Worm (Caenorhabditis elegans): ENCODE results near the gene Y37E11AL.1.

Y37E11AL.1 gene

DNA sequence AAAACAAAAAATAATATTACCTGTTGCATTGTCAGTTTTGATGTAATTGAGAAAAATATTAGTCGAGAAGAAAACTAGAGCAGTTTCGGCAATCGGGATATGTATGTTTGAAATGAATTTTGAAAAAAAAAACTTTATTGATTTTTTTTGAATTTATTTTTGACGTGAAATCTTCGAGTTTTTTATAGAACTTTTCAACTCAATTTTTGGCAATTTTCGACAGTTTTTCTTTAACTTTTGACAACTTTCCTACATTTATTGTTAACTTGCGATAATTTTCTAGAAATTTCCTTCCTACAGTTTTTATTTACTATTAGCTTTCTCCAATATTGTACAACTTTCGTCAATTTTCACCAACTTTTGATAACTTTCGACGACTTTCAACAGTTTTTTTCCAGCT lies 7.4 kb upstream of the Y37E11AL.1 start, which contains the start of gene Y37E11AL.12:
Y37E11AL.12 (minus strand) TSS at position 101 of the 400 bp plus-strand sequence.
- no peak for TF ChIP-seq F57A8.1 (GFP tag; optimal IDR thresholded peaks at IDR 0.05)
- TF ChIP-seq F33H1.4 (GFP tag; IDR thresholded peaks at IDR 0.05): no peak
- TF ChIP-seq nhr-90 (tag; optimal IDR thresholded peaks at IDR 0.05): no peak
- TF ChIP-seq dpff-1 (tag; optimal IDR thresholded peaks at IDR 0.05): no peak
- TF ChIP-seq ZK185.1 (tag; optimal IDR thresholded peaks at IDR 0.05; ENCODE audit: poor library complexity, severe bottlenecking): no peak
- no peak for TF ChIP-seq ekl-4 (GFP tag; IDR thresholded peaks at IDR 0.05)
- no peak for TF ChIP-seq zim-3 (tag; optimal IDR thresholded peaks at IDR 0.05)
- no peak for TF ChIP-seq F22D6.2 (tag; optimal IDR thresholded peaks at IDR 0.05)
- no peak for TF ChIP-seq ama-1 (optimal IDR thresholded peaks at IDR 0.05)
- no peak for TF ChIP-seq ama-1 (GFP tag; optimal IDR thresholded peaks at IDR 0.05)
- TF ChIP-seq hlh-26 (GFP tag; conservative IDR thresholded peaks at IDR 0.05): no peak
- no peak for TF ChIP-seq unc-130 (GFP tag; optimal IDR thresholded peaks at IDR 0.05)
- TF ChIP-seq unc-62 (GFP tag; optimal IDR thresholded peaks at IDR 0.05): no peak
- TF ChIP-seq lsy-27 (tag; optimal IDR thresholded peaks at IDR 0.05; ENCODE audit: borderline replicate concordance, insufficient read depth): no peak
- TF ChIP-seq hrde-1 (tag; optimal IDR thresholded peaks at IDR 0.05; ENCODE audit: borderline replicate concordance): no peak
- TF ChIP-seq D2030.7 (GFP tag; IDR thresholded peaks at IDR 0.05): no peak
- no peak for TF ChIP-seq egl-18 (GFP tag; IDR thresholded peaks at IDR 0.05)
- TF ChIP-seq K11D2.4 (GFP tag; IDR thresholded peaks at IDR 0.05): no peak
- no peak for TF ChIP-seq lir-1 (GFP tag; conservative IDR thresholded peaks at IDR 0.05)

DNA sequence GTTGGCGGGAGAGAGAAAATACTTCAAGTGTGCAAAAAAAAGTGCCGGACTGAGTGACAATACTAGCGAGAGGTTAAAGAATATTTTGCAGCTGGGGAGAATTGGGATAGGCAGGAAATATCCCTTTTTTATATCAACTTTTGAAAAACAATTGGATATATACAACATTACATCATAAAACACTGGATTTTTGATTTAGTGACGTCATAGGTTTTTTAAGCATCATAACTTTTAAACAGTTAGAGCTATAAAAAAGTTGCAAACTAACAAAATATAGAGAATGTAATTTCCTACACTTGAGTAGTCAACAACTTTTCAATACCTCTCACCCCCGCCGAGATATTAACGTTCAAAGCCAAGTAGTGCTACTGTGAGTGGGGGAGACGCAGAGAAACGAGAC lies 1.4 kb downstream of the Y37E11AL.1 start:
- no peak for TF ChIP-seq cebp-1 (GFP tag; IDR thresholded peaks at IDR 0.05)
- TF ChIP-seq cebp-1 (tag; optimal IDR thresholded peaks at IDR 0.05): no peak
- TF ChIP-seq bed-2 (GFP tag; IDR thresholded peaks at IDR 0.05): no peak
- no peak for TF ChIP-seq zfh-2 (GFP tag; conservative IDR thresholded peaks at IDR 0.05)
- no peak for TF ChIP-seq F57A8.1 (GFP tag; optimal IDR thresholded peaks at IDR 0.05)
- TF ChIP-seq ztf-26 (tag; optimal IDR thresholded peaks at IDR 0.05): no peak
- no peak for TF ChIP-seq ztf-25 (GFP tag; IDR thresholded peaks at IDR 0.05)
- TF ChIP-seq hlh-12 (tag; optimal IDR thresholded peaks at IDR 0.05): no peak
- no peak for TF ChIP-seq sea-2 (GFP tag; IDR thresholded peaks at IDR 0.05)
- no peak for TF ChIP-seq F33H1.4 (GFP tag; IDR thresholded peaks at IDR 0.05)
- no peak for TF ChIP-seq ztf-22 (GFP tag; optimal IDR thresholded peaks at IDR 0.05)
- no peak for TF ChIP-seq madf-3 (GFP tag; IDR thresholded peaks at IDR 0.05)
- TF ChIP-seq mcd-1 (GFP tag; IDR thresholded peaks at IDR 0.05): no peak
- TF ChIP-seq madf-10 (tag; optimal IDR thresholded peaks at IDR 0.05): no peak
- no peak for TF ChIP-seq D2030.7 (GFP tag; IDR thresholded peaks at IDR 0.05)
- TF ChIP-seq K12H6.12 (tag; optimal IDR thresholded peaks at IDR 0.05): no peak
- no peak for TF ChIP-seq snpc-3.4 (tag; optimal IDR thresholded peaks at IDR 0.05)
- no peak for TF ChIP-seq hsf-1 (GFP tag; IDR thresholded peaks at IDR 0.05)
- TF ChIP-seq gei-17 (GFP tag; optimal IDR thresholded peaks at IDR 0.05): no peak
- no peak for TF ChIP-seq B0336.3 (GFP tag; IDR thresholded peaks at IDR 0.05)
- no peak for TF ChIP-seq B0035.1 (tag; optimal IDR thresholded peaks at IDR 0.05)

DNA sequence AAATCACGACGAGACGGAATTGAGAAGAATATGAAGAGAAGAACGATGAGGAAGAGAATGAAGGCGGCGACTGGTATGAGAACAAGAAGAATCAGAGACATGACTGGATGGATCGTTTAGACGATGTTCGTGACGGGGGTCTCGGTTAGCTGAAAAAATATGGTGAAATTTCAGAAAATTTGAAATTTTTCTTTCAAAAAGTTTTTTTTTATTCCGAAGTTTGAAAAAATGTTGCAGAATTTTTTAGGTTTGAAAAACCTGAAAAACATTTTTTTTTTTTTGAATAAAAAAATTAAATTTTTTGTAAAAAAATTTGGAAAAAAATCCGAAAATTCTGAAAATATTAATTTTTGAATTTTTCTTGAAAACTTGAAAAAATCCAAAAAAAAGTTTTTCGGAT lies 9.8 kb downstream of the Y37E11AL.1 start, which contains the start of gene Y37E11AM.3:
Y37E11AM.3 (minus strand) TSS at position 101 of the 400 bp plus-strand sequence.
- TF ChIP-seq dpl-1 (GFP tag; optimal IDR thresholded peaks at IDR 0.05) (no peak), rcor-1 (GFP tag; IDR thresholded peaks at IDR 0.05) (no peak), Y56A3A.18 (GFP tag; IDR thresholded peaks at IDR 0.05) (no peak), sptf-2 (GFP tag; optimal IDR thresholded peaks at IDR 0.05) (no peak), madf-10 (tag; optimal IDR thresholded peaks at IDR 0.05) (no peak), ccch-3 (GFP tag; optimal IDR thresholded peaks at IDR 0.05) (no peak), somi-1 (GFP tag; optimal IDR thresholded peaks at IDR 0.05) (no peak), zfh-2 (GFP tag; conservative IDR thresholded peaks at IDR 0.05) (no peak), B0019.2 (GFP tag; conservative IDR thresholded peaks at IDR 0.05) (no peak), ama-1 (optimal IDR thresholded peaks at IDR 0.05) (no peak), ama-1 (GFP tag; optimal IDR thresholded peaks at IDR 0.05) (no peak), tlf-1 (GFP tag; optimal IDR thresholded peaks at IDR 0.05) (no peak), K11D2.4 (GFP tag; IDR thresholded peaks at IDR 0.05) (no peak), rec-8 (tag; optimal IDR thresholded peaks at IDR 0.05) (no peak), unc-62 (GFP tag; optimal IDR thresholded peaks at IDR 0.05) (no peak), akir-1 (GFP tag; optimal IDR thresholded peaks at IDR 0.05) (no peak), repo-1 (tag; optimal IDR thresholded peaks at IDR 0.05) (no peak)
